Worm (Caenorhabditis elegans): ENCODE measurements around the gene cam-1.

DNA sequence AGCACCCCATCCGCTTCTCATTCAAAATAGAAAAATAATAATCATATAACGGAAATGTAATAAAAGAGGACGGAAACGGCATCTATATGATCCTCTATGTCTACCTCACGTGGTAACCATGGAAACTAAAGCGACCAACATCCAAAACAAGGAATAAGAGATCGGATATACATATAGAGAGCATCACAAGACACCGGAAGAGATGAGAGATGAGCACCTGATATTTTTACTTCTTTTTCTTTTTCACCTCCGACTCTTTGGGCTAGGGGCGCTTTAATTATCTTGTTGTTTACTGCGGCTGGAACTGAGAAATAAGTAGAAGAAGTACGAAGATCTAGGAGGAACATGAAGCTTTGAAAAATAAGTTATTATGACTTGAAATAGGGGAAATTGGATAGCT lies 46.3 kb downstream of the cam-1 start:
- TF ChIP-seq ceh-13 (GFP tag; optimal IDR thresholded peaks at IDR 0.05) (no peak), F13C5.2 (tag; optimal IDR thresholded peaks at IDR 0.05) (no peak), tbx-11 (GFP tag; IDR thresholded peaks at IDR 0.05) (no peak), ceh-36 (tag; optimal IDR thresholded peaks at IDR 0.05) (no peak), tbx-37 (GFP tag; conservative IDR thresholded peaks at IDR 0.05) (no peak), ama-1 (optimal IDR thresholded peaks at IDR 0.05) (no peak), hnd-1 (tag; optimal IDR thresholded peaks at IDR 0.05) (no peak), scrt-1 (GFP tag; IDR thresholded peaks at IDR 0.05) (no peak), hmbx-1 (tag; optimal IDR thresholded peaks at IDR 0.05) (no peak)

All from whole organism, early embryonic.